Fruit fly (Drosophila melanogaster) whole organism: ENCODE data around the gene CG12535.

Source experiments
- Dll ChIP-seq: fragments of >200 bp; optimal IDR thresholded peaks from 2 replicates; lab custom pipeline; 2017
- EcR ChIP-seq, 2 experiments: fragments of >200 bp; optimal IDR thresholded peaks; 2 replicates each; lab custom pipeline; 2017; ENCODE audit warnings: missing biosample characterization in 2 of 2, missing genetic modification characterization in 2 of 2, missing genetic modification reagents in 2 of 2
- usp ChIP-seq: fragments of >200 bp; optimal IDR thresholded peaks from 2 replicates; lab custom pipeline; 2017; ENCODE audit warnings: missing biosample characterization, missing genetic modification characterization, mixed read lengths

dm6 chrX:3360437-3361075, 88.2 kb downstream of the CG12535 start:
- no peak for TF ChIP-seq Dll (lab: Kevin White, UChicago)
- no peak for TF ChIP-seq usp (GFP tag; lab: Kevin White, UChicago)
- TF ChIP-seq EcR (GFP tag; optimal IDR thresholded peaks at IDR 0.05; lab: Kevin White, UChicago) = no peak
